Fruit fly (Drosophila melanogaster): ENCODE results near the gene CG42570.

- TF ChIP-seq zen2 (GFP tag; IDR thresholded peaks at IDR 0.05; ENCODE audit: partially characterized antibody): no peak
- TF ChIP-seq Drgx (GFP tag; IDR thresholded peaks at IDR 0.05): no peak
- no peak for TF ChIP-seq CG16863 (GFP tag; optimal IDR thresholded peaks at IDR 0.05)
- TF ChIP-seq sens-2 (GFP tag; IDR thresholded peaks at IDR 0.05): no peak
- TF ChIP-seq chn (GFP tag; optimal IDR thresholded peaks at IDR 0.05): no peak
- no peak for TF ChIP-seq lilli (GFP tag; optimal IDR thresholded peaks at IDR 0.05)
- TF ChIP-seq CG17385 (GFP tag; optimal IDR thresholded peaks at IDR 0.05): no peak
- no peak for TF ChIP-seq crol (GFP tag; IDR thresholded peaks at IDR 0.05)
- no peak for TF ChIP-seq NC2β (GFP tag; optimal IDR thresholded peaks at IDR 0.05)
- TF ChIP-seq CoRest (tag; optimal IDR thresholded peaks at IDR 0.05): no peak
- TF ChIP-seq MTF-1 (GFP tag; optimal IDR thresholded peaks at IDR 0.05; ENCODE audit: borderline replicate concordance): no peak
- no peak for TF ChIP-seq CG3281 (GFP tag; optimal IDR thresholded peaks at IDR 0.05)
- no peak for TF ChIP-seq CG34224 (GFP tag; IDR thresholded peaks at IDR 0.05; ENCODE audit: partially characterized antibody)
Measured at dm6 chr3L:15669939-15670338, 47.7 kb upstream of the CG42570 start.
